Worm (Caenorhabditis elegans) whole organism, early embryonic: ENCODE results near the gene pitr-6.

Experiments used
- B0310.2 ChIP-seq: sonication (generic microtip); optimal IDR thresholded peaks from 2 replicates; lab custom pipeline; 2016; ENCODE audit warnings: mild to moderate bottlenecking, missing genetic modification characterization, missing compliant biosample characterization
- ama-1 ChIP-seq: fragments of 150-350 bp; optimal IDR thresholded peaks from 2 replicates; lab custom pipeline; 2014
- hmbx-1 ChIP-seq: sonication (generic microtip); optimal IDR thresholded peaks from 2 replicates; lab custom pipeline; 2016; ENCODE audit warnings: mild to moderate bottlenecking, missing genetic modification characterization, missing compliant biosample characterization
- tra-4 ChIP-seq: sonication (generic microtip); optimal IDR thresholded peaks from 2 replicates; lab custom pipeline; 2017; ENCODE audit warnings: missing genetic modification characterization, missing compliant biosample characterization

- TF ChIP-seq B0310.2 (tag; lab: Kevin White, UChicago) (no peak), ama-1 (no peak), hmbx-1 (tag; lab: Kevin White, UChicago) (no peak), tra-4 (tag; lab: Kevin White, UChicago) (no peak)
These were observed 44.8 kb downstream of the pitr-6 start, which contains the start of gene T21B4.15 for ce11 chrII:12489903-12490302.
